Worm (Caenorhabditis elegans) whole organism, L1 larva: Measurements from ENCODE around the gene T01G6.10.

ENCODE experiments used
- ceh-82 ChIP-seq, 3 experiments: fragments of 150-350 bp in 1 of 3; sonication (generic microtip) in 2 of 3; optimal IDR thresholded peaks; 2 replicates each; lab custom pipeline; 2014 to 2017; ENCODE audit warnings: missing biosample characterization in 3 of 3, missing genetic modification characterization in 3 of 3
- efl-3 ChIP-seq: fragments of 200-800 bp; sonication (Bioruptor generic); optimal IDR thresholded peaks from 2 replicates; lab custom pipeline; 2018; ENCODE audit warnings: mild to moderate bottlenecking, missing genetic modification characterization, missing compliant biosample characterization
- fos-1 ChIP-seq: fragments of 150-350 bp; optimal IDR thresholded peaks from 2 replicates; lab custom pipeline; 2014; ENCODE audit warnings: missing biosample characterization, missing genetic modification characterization
- hlh-17 ChIP-seq: fragments of 200-800 bp; sonication (Bioruptor generic); optimal IDR thresholded peaks from 2 replicates; lab custom pipeline; 2018; ENCODE audit warnings: missing genetic modification characterization, mild to moderate bottlenecking, missing compliant biosample characterization, moderate library complexity, borderline replicate concordance
- lin-39 ChIP-seq: fragments of 150-350 bp; optimal IDR thresholded peaks from 2 replicates; lab custom pipeline; 2014; ENCODE audit warnings: missing biosample characterization, missing genetic modification reagents, missing genetic modification characterization
- lsy-2 ChIP-seq, 2 experiments: fragments of 150-350 bp; optimal IDR thresholded peaks; 2 replicates each; lab custom pipeline; 2014; ENCODE audit warnings: missing biosample characterization in 2 of 2, missing genetic modification characterization in 2 of 2
- mef-2 ChIP-seq: fragments of 150-350 bp; optimal IDR thresholded peaks from 2 replicates; lab custom pipeline; 2014; ENCODE audit warnings: missing biosample characterization, missing genetic modification characterization
- nhr-12 ChIP-seq: sonication (generic microtip); optimal IDR thresholded peaks from 2 replicates; lab custom pipeline; 2017; ENCODE audit warnings: missing biosample characterization, missing genetic modification characterization
- nhr-71 ChIP-seq: sonication (generic microtip); optimal IDR thresholded peaks from 2 replicates; lab custom pipeline; 2016; ENCODE audit warnings: mild to moderate bottlenecking, missing genetic modification characterization, moderate library complexity, missing compliant biosample characterization
- rnt-1 ChIP-seq: sonication (generic microtip); optimal IDR thresholded peaks from 2 replicates; lab custom pipeline; 2016; ENCODE audit warnings: mild to moderate bottlenecking, missing genetic modification characterization, moderate library complexity, missing compliant biosample characterization

- TF ChIP-seq efl-3 (GFP tag; lab: Kevin White, UChicago) (no peak), nhr-12 (tag; lab: Kevin White, UChicago) (no peak), hlh-17 (GFP tag; lab: Kevin White, UChicago) (no peak), mef-2 (no peak), rnt-1 (no peak), lsy-2 (tag; optimal IDR thresholded peaks at IDR 0.05; lab: Kevin White, UChicago) (peak in 1 of 2 experiments; percentile 5), lin-39 (tag; lab: Kevin White, UChicago) (no peak), nhr-71 (tag; lab: Kevin White, UChicago) (peak; percentile 39), fos-1 (tag; lab: Kevin White, UChicago) (no peak), ceh-82 (tag; optimal IDR thresholded peaks at IDR 0.05; lab: Kevin White, UChicago) (no peak)
Measured at ce11 chrV:462263-462662, 40.8 kb downstream of the T01G6.10 start, which contains the start of gene nhr-202.
